Fruit fly (Drosophila melanogaster) whole organism, embryonic: ENCODE results near the gene CG12171.

Experiments
- Awh ChIP-seq: fragments of 200-800 bp; sonication (Bioruptor generic); IDR thresholded peaks from 2 replicates; pipeline ENCODE4, ENCODE4 v1.3.6; 2022; ENCODE audit warnings: missing biosample characterization, missing genetic modification characterization
- CG10543 ChIP-seq: fragments of 200-800 bp; sonication (Bioruptor generic); optimal IDR thresholded peaks from 3 replicates; lab custom pipeline; 2017; ENCODE audit warnings: missing biosample characterization, mild to moderate bottlenecking, missing genetic modification characterization, moderate library complexity
- CG11695 ChIP-seq: fragments of 200-800 bp; sonication (Bioruptor generic); IDR thresholded peaks from 3 replicates; pipeline ENCODE4 v1.3.6; 2022; ENCODE audit warnings: missing biosample characterization, missing genetic modification characterization
- CG11696 ChIP-seq: fragments of 200-800 bp; sonication (Bioruptor generic); IDR thresholded peaks from 2 replicates; pipeline ENCODE4 v1.3.6; 2022; ENCODE audit warnings: missing biosample characterization, missing genetic modification characterization
- CG12744 ChIP-seq: fragments of 200-800 bp; sonication (Bioruptor generic); optimal IDR thresholded peaks from 2 replicates; lab custom pipeline; 2016; ENCODE audit warnings: missing biosample characterization, missing genetic modification characterization
- CG13296 ChIP-seq: fragments of 200-800 bp; sonication (Bioruptor generic); optimal IDR thresholded peaks from 3 replicates; lab custom pipeline; 2018; ENCODE audit warnings: missing biosample characterization, mild to moderate bottlenecking, missing genetic modification characterization
- CG15514 ChIP-seq: fragments of 200-800 bp; sonication (Bioruptor generic); optimal IDR thresholded peaks from 3 replicates; lab custom pipeline; 2017; ENCODE audit warnings: missing biosample characterization, missing genetic modification characterization, mild to moderate bottlenecking, moderate library complexity, missing genetic modification reagents
- CG1647 ChIP-seq: fragments of 200-800 bp; sonication (Bioruptor generic); optimal IDR thresholded peaks from 3 replicates; lab custom pipeline; 2016; ENCODE audit warnings: missing biosample characterization, missing genetic modification characterization
- CG16863 ChIP-seq: fragments of 200-800 bp; sonication (Bioruptor generic); optimal IDR thresholded peaks from 3 replicates; lab custom pipeline; 2016; ENCODE audit warnings: missing biosample characterization, missing genetic modification characterization
- CG17912 ChIP-seq: fragments of 200-800 bp; sonication (Bioruptor generic); optimal IDR thresholded peaks from 2 replicates; lab custom pipeline; 2018; ENCODE audit warnings: missing biosample characterization, mild to moderate bottlenecking, missing genetic modification characterization
- CG2120 ChIP-seq: fragments of 200-800 bp; sonication (Bioruptor generic); optimal IDR thresholded peaks from 3 replicates; lab custom pipeline; 2016; ENCODE audit warnings: missing biosample characterization, missing genetic modification characterization
- CG30403 ChIP-seq: fragments of 200-800 bp; sonication (Bioruptor generic); optimal IDR thresholded peaks from 3 replicates; lab custom pipeline; 2016; ENCODE audit warnings: missing biosample characterization, missing genetic modification characterization
- CG31224 ChIP-seq: fragments of 200-800 bp; sonication (Bioruptor generic); IDR thresholded peaks from 2 replicates; pipeline ENCODE4 v1.3.6; 2022; ENCODE audit warnings: missing biosample characterization, missing genetic modification characterization
- CG31441 ChIP-seq: fragments of 200-800 bp; sonication (Bioruptor generic); IDR thresholded peaks from 2 replicates; pipeline ENCODE4 v1.3.6; 2022; ENCODE audit warnings: missing biosample characterization, missing genetic modification characterization
- CG34224 ChIP-seq: fragments of 200-800 bp; sonication (Bioruptor generic); IDR thresholded peaks from 3 replicates; pipeline ENCODE4 v1.3.6; 2022; ENCODE audit warnings: missing biosample characterization, missing genetic modification characterization; ENCODE audit not compliant: partially characterized antibody
- CG34376 ChIP-seq: fragments of 200-800 bp; sonication (Bioruptor generic); optimal IDR thresholded peaks from 2 replicates; lab custom pipeline; 2018; ENCODE audit warnings: missing biosample characterization, mild to moderate bottlenecking, missing genetic modification characterization
- CG34422 ChIP-seq: fragments of 200-800 bp; sonication (Bioruptor generic); IDR thresholded peaks from 3 replicates; pipeline ENCODE4 v1.3.6; 2022; ENCODE audit warnings: missing biosample characterization, missing genetic modification characterization
- CG3726 ChIP-seq: fragments of 200-800 bp; sonication (Bioruptor generic); IDR thresholded peaks from 3 replicates; pipeline ENCODE4, ENCODE4 v1.3.6; 2022; ENCODE audit warnings: missing biosample characterization, missing genetic modification characterization
- CG3838 ChIP-seq: fragments of 200-800 bp; sonication (Bioruptor generic); optimal IDR thresholded peaks from 3 replicates; lab custom pipeline; 2016; ENCODE audit warnings: missing biosample characterization, missing genetic modification characterization
- CG4404 ChIP-seq: fragments of 200-800 bp; sonication (Bioruptor generic); IDR thresholded peaks from 2 replicates; pipeline ENCODE4 v1.3.6; 2022; ENCODE audit warnings: missing biosample characterization, missing genetic modification characterization
- CG4617 ChIP-seq: fragments of 200-800 bp; sonication (Bioruptor generic); optimal IDR thresholded peaks from 3 replicates; lab custom pipeline; 2016; ENCODE audit warnings: missing biosample characterization, missing genetic modification characterization, borderline replicate concordance
- CG4730 ChIP-seq: fragments of 200-800 bp; sonication (Bioruptor generic); IDR thresholded peaks from 2 replicates; pipeline ENCODE4 v1.3.6; 2022; ENCODE audit warnings: missing biosample characterization, missing genetic modification characterization
- CHES-1-like ChIP-seq: fragments of 200-800 bp; sonication (Bioruptor generic); optimal IDR thresholded peaks from 2 replicates; lab custom pipeline; 2016; ENCODE audit warnings: missing biosample characterization, missing genetic modification characterization
- Deaf1 ChIP-seq: fragments of 200-800 bp; optimal IDR thresholded peaks from 3 replicates; lab custom pipeline; 2019; ENCODE audit warnings: missing biosample characterization, mild to moderate bottlenecking, missing genetic modification characterization, moderate library complexity
- Drgx ChIP-seq: fragments of 200-800 bp; sonication (Bioruptor generic); IDR thresholded peaks from 2 replicates; pipeline ENCODE4 v1.3.6; 2022; ENCODE audit warnings: missing biosample characterization, missing genetic modification characterization
- Fer3 ChIP-seq: fragments of 200-800 bp; sonication (Bioruptor generic); optimal IDR thresholded peaks from 2 replicates; lab custom pipeline; 2018; ENCODE audit warnings: missing biosample characterization, mild to moderate bottlenecking, missing genetic modification characterization, moderate library complexity
- MTF-1 ChIP-seq: fragments of 200-800 bp; sonication (Bioruptor generic); optimal IDR thresholded peaks from 2 replicates; lab custom pipeline; 2018; ENCODE audit warnings: missing biosample characterization, mild to moderate bottlenecking, missing genetic modification characterization, borderline replicate concordance
- Ptx1 ChIP-seq: fragments of 200-800 bp; sonication (Bioruptor generic); IDR thresholded peaks from 2 replicates; pipeline ENCODE4 v1.3.6; 2022; ENCODE audit warnings: missing biosample characterization, missing genetic modification characterization
- Sox102F ChIP-seq: fragments of 200-800 bp; sonication (Bioruptor generic); optimal IDR thresholded peaks from 2 replicates; lab custom pipeline; 2018; ENCODE audit warnings: missing biosample characterization, mild to moderate bottlenecking, missing genetic modification characterization, moderate library complexity
- Taf1 ChIP-seq: fragments of 200-800 bp; sonication (Bioruptor generic); IDR thresholded peaks from 2 replicates; pipeline ENCODE4 v1.3.6; 2022; ENCODE audit warnings: missing biosample characterization, missing genetic modification characterization
- Xrp1 ChIP-seq: fragments of 200-800 bp; sonication (Bioruptor generic); IDR thresholded peaks from 2 replicates; pipeline ENCODE4 v1.3.6; 2022; ENCODE audit warnings: missing biosample characterization, missing genetic modification characterization
- bigmax ChIP-seq: fragments of 200-800 bp; sonication (Bioruptor generic); optimal IDR thresholded peaks from 2 replicates; lab custom pipeline; 2018; ENCODE audit warnings: missing biosample characterization, mild to moderate bottlenecking, missing genetic modification characterization
- br ChIP-seq: fragments of >200 bp; optimal IDR thresholded peaks from 2 replicates; lab custom pipeline; 2017
- btn ChIP-seq: fragments of 200-800 bp; sonication (Bioruptor generic); optimal IDR thresholded peaks from 2 replicates; lab custom pipeline; 2016; ENCODE audit warnings: missing biosample characterization, missing genetic modification characterization
- cas ChIP-seq: fragments of 200-800 bp; sonication (Bioruptor generic); IDR thresholded peaks from 2 replicates; pipeline ENCODE4 v1.3.6; 2022; ENCODE audit warnings: missing biosample characterization, missing genetic modification characterization
- dmrt11E ChIP-seq: fragments of 200-800 bp; sonication (Bioruptor generic); optimal IDR thresholded peaks from 3 replicates; lab custom pipeline; 2018; ENCODE audit warnings: missing biosample characterization, mild to moderate bottlenecking, missing genetic modification characterization, moderate library complexity
- en ChIP-seq: fragments of 200-800 bp; sonication (Bioruptor generic); optimal IDR thresholded peaks from 2 replicates; lab custom pipeline; 2016; ENCODE audit warnings: missing biosample characterization, missing genetic modification characterization
- fu2 ChIP-seq: fragments of 200-800 bp; sonication (Bioruptor generic); optimal IDR thresholded peaks from 2 replicates; lab custom pipeline; 2016; ENCODE audit warnings: missing biosample characterization, missing genetic modification characterization
- gce ChIP-seq: fragments of 200-800 bp; sonication (Bioruptor generic); IDR thresholded peaks from 3 replicates; pipeline ENCODE4 v1.3.6; 2022; ENCODE audit warnings: missing biosample characterization, missing genetic modification characterization
- hb ChIP-seq: fragments of 200-800 bp; sonication (Bioruptor generic); IDR thresholded peaks from 3 replicates; pipeline ENCODE4 v1.3.6; 2022; ENCODE audit warnings: missing biosample characterization, missing genetic modification characterization; ENCODE audit not compliant: partially characterized antibody
- hkb ChIP-seq, 2 experiments: fragments of 200-800 bp in 1 of 2; fragments of >200 bp in 1 of 2; sonication (Bioruptor generic) in 1 of 2; IDR thresholded peaks in 1 of 2; optimal IDR thresholded peaks in 1 of 2; 2 replicates each; pipeline versions ENCODE4 v1.3.6 to Lab custom; 2017 to 2022; ENCODE audit warnings: missing biosample characterization in 1 of 2, missing genetic modification characterization in 1 of 2
- mam ChIP-seq: fragments of 200-800 bp; sonication (Bioruptor generic); optimal IDR thresholded peaks from 3 replicates; lab custom pipeline; 2016; ENCODE audit warnings: missing biosample characterization, missing genetic modification characterization
- prd ChIP-seq, 3 experiments: fragments of >200 bp in 2 of 3; fragments of 200-800 bp in 1 of 3; sonication (Bioruptor generic) in 1 of 3; optimal IDR thresholded peaks in 2 of 3; IDR thresholded peaks in 1 of 3; 2 replicates in 2 of 3; 3 replicates in 1 of 3; pipeline versions ENCODE4 v1.3.6 to Lab custom; 2017 to 2022; ENCODE audit warnings: missing biosample characterization in 1 of 3, missing genetic modification characterization in 1 of 3
- slp2 ChIP-seq: fragments of 200-800 bp; sonication (Bioruptor generic); optimal IDR thresholded peaks from 2 replicates; lab custom pipeline; 2016; ENCODE audit warnings: missing biosample characterization, missing genetic modification characterization
- sna ChIP-seq: fragments of 200-800 bp; sonication (Bioruptor generic); IDR thresholded peaks from 2 replicates; pipeline ENCODE4 v1.3.6; 2022; ENCODE audit warnings: missing biosample characterization, missing genetic modification characterization; ENCODE audit not compliant: partially characterized antibody
- stc ChIP-seq: fragments of 200-800 bp; sonication (Bioruptor generic); IDR thresholded peaks from 2 replicates; pipeline ENCODE4 v1.3.6; 2022; ENCODE audit warnings: missing biosample characterization, missing genetic modification characterization
- tin ChIP-seq: fragments of 200-800 bp; sonication (Bioruptor generic); optimal IDR thresholded peaks from 3 replicates; lab custom pipeline; 2016; ENCODE audit warnings: missing biosample characterization, missing genetic modification characterization
- vvl ChIP-seq: fragments of 200-800 bp; sonication (Bioruptor generic); IDR thresholded peaks from 2 replicates; pipeline ENCODE4 v1.3.6; 2022; ENCODE audit warnings: missing biosample characterization, missing genetic modification characterization

Gene CG12171

DNA sequence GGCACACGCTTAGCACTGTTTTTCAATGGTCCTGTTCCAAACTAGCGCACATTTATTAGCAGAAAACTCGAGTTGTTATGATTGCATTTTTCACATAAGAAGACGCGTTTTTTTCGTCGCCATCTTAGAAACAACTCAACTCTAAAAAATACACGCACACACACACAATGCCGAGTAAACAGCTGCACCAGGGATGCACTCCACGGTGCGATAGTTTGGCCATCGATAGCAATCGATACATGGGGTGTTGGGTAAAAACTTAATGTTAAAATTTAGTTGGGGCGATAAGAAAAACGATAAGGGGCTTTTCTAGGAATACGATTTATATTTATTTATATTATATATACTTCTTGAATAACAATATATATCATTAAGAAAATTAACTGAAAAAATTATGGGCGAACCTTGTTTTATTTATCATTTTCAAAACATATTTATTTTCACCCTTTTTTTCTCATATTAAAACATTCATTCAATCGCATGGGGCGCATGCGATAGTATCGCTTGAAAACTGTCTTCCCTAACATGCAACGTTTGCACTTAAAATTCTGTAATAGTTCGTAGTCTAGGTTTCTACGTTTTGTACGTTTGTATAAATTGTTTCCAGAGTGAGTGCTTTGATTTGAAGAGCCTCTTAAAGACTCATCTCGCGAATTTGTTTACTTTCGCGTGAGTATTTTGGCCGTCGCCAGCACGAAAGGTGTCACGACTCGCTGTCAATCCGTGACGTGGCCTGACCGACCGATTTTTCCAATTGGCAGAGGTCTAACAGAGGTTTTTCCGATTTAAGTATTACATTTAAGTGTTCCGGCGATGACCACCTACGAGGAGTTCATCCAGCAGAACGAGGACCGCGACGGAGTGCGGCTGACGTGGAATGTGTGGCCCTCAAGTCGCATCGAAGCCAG lies 15.4 kb downstream of the CG12171 start, which contains the start of the genes MTA1-like and Sec23 (continued):
- peak; percentile 32; the same call in 1 of the 2 replicates for TF ChIP-seq Ptx1 (GFP tag; lab: Robert Waterston, UW)
- TF ChIP-seq tin (GFP tag; lab: Kevin White, UChicago), result peak; percentile 57
- no peak for TF ChIP-seq Taf1 (GFP tag; lab: Robert Waterston, UW)
- TF ChIP-seq CG34224 (GFP tag; lab: Robert Waterston, UW), result peak; percentile 85
- TF ChIP-seq CG1647, result no peak
- TF ChIP-seq CG34422, result 0 out of 3 replicates have a peak, but pooled peaks have one; percentile 52
- TF ChIP-seq btn (GFP tag; lab: Kevin White, UChicago), result no peak
- no peak for TF ChIP-seq hkb (optimal IDR thresholded peaks at IDR 0.05; lab: Kevin White, UChicago)
- no peak for TF ChIP-seq hkb (GFP tag; IDR thresholded peaks at IDR 0.05; lab: Robert Waterston, UW)
- peak; percentile 94 for TF ChIP-seq sna (GFP tag; lab: Robert Waterston, UW)
- TF ChIP-seq CG4404 (GFP tag; lab: Robert Waterston, UW), result peak; percentile 35; the same call in 1 of the 2 replicates
- peak; percentile 5; the same call in 1 of the 2 replicates for TF ChIP-seq CG31224
- peak; percentile 19 for TF ChIP-seq Deaf1 (tag; lab: Kevin White, UChicago)
- no peak for TF ChIP-seq gce (GFP tag; lab: Robert Waterston, UW)
- TF ChIP-seq CG15514 (GFP tag; lab: Kevin White, UChicago), result peak; percentile 36
- no peak for TF ChIP-seq prd (optimal IDR thresholded peaks at IDR 0.05; lab: Kevin White, UChicago)
- peak; percentile 52; the same call in 1 of the 3 replicates for TF ChIP-seq prd (GFP tag; IDR thresholded peaks at IDR 0.05; lab: Robert Waterston, UW)
- no peak for TF ChIP-seq CG12744
- TF ChIP-seq MTF-1 (GFP tag; lab: Kevin White, UChicago), result no peak
- no peak for TF ChIP-seq Sox102F (GFP tag; lab: Kevin White, UChicago)
- TF ChIP-seq CG34376 (GFP tag; lab: Kevin White, UChicago), result peak; percentile 46
- no peak for TF ChIP-seq CG4617 (GFP tag; lab: Kevin White, UChicago)
- TF ChIP-seq CHES-1-like, result no peak
- no peak for TF ChIP-seq CG11696 (GFP tag; lab: Robert Waterston, UW)
- TF ChIP-seq CG31441 (GFP tag; lab: Robert Waterston, UW), result peak; percentile 74
- no peak for TF ChIP-seq br
- no peak for TF ChIP-seq CG3838
- peak; percentile 96 for TF ChIP-seq hb (GFP tag; lab: Robert Waterston, UW)
- TF ChIP-seq CG16863 (GFP tag; lab: Kevin White, UChicago), result no peak
- TF ChIP-seq stc (GFP tag; lab: Robert Waterston, UW), result no peak
- TF ChIP-seq fu2, result peak; percentile 12
- TF ChIP-seq Drgx, result no peak
- no peak for TF ChIP-seq cas (GFP tag; lab: Robert Waterston, UW)
- TF ChIP-seq Xrp1 (GFP tag; lab: Robert Waterston, UW), result no peak
- TF ChIP-seq CG13296, result peak; percentile 46
- TF ChIP-seq CG2120 (GFP tag; lab: Kevin White, UChicago), result peak; percentile 51
- TF ChIP-seq Awh (GFP tag; lab: Robert Waterston, UW), result no peak
- TF ChIP-seq CG4730 (GFP tag; lab: Robert Waterston, UW), result no peak
- TF ChIP-seq en (GFP tag; lab: Kevin White, UChicago), result no peak
- TF ChIP-seq CG30403 (GFP tag; lab: Kevin White, UChicago), result peak; percentile 65
- TF ChIP-seq CG11695 (GFP tag; lab: Robert Waterston, UW), result 0 out of 3 replicates have a peak, but pooled peaks have one; percentile 27
- TF ChIP-seq Fer3 (tag; lab: Kevin White, UChicago), result peak; percentile 8
- no peak for TF ChIP-seq bigmax (GFP tag; lab: Kevin White, UChicago)
- TF ChIP-seq vvl, result peak; percentile 50; the same call in 1 of the 2 replicates
- TF ChIP-seq CG3726 (GFP tag; lab: Robert Waterston, UW), result no peak
- peak; percentile 8 for TF ChIP-seq CG17912 (GFP tag; lab: Kevin White, UChicago)
- TF ChIP-seq mam (GFP tag; lab: Kevin White, UChicago), result peak; percentile 53
- peak; percentile 66 for TF ChIP-seq CG10543 (GFP tag; lab: Kevin White, UChicago)
- TF ChIP-seq slp2 (GFP tag; lab: Kevin White, UChicago), result no peak
- TF ChIP-seq dmrt11E, result peak; percentile 66
